Worm (Caenorhabditis elegans) whole organism, dauer: Measurements from ENCODE around the gene npp-3.

Experiments used
- unc-62 ChIP-seq: sonication (generic microtip); optimal IDR thresholded peaks from 2 replicates; lab custom pipeline; 2017; ENCODE audit warnings: missing biosample characterization, missing genetic modification reagents, missing genetic modification characterization

The npp-3 gene

ce11 chrII:11890596-11890995 is 16.0 kb upstream of the npp-3 start:
- no peak for TF ChIP-seq unc-62 (GFP tag; lab: Kevin White, UChicago)

- no peak for TF ChIP-seq unc-62 (GFP tag; lab: Kevin White, UChicago)
Observed at ce11 chrII:11889420-11890075, 15.0 kb upstream of the npp-3 start.

- no peak for TF ChIP-seq unc-62 (GFP tag; lab: Kevin White, UChicago)
Observed at ce11 chrII:11888150-11888549, 13.6 kb upstream of the npp-3 start.

- TF ChIP-seq unc-62 (GFP tag; lab: Kevin White, UChicago): no peak
Observed at ce11 chrII:11887724-11888123, 13.1 kb upstream of the npp-3 start.

- TF ChIP-seq unc-62 (GFP tag; lab: Kevin White, UChicago): no peak
Observed at ce11 chrII:11883648-11884047, 9.1 kb upstream of the npp-3 start, which contains the start of gene ZK930.6. Gene ZK930.6, plus strand, starts transcription at chrII:11883948.

- no peak for TF ChIP-seq unc-62 (GFP tag; lab: Kevin White, UChicago)
Observed at ce11 chrII:11880456-11881353, 6.1 kb upstream of the npp-3 start.

ce11 chrII:11879784-11880183 is 5.2 kb upstream of the npp-3 start:
- no peak for TF ChIP-seq unc-62 (GFP tag; lab: Kevin White, UChicago)

ce11 chrII:11868893-11869292 is 5.7 kb downstream of the npp-3 start:
- TF ChIP-seq unc-62 (GFP tag; lab: Kevin White, UChicago): no peak

- TF ChIP-seq unc-62 (GFP tag; lab: Kevin White, UChicago): no peak
Observed at ce11 chrII:11868234-11868633, 6.4 kb downstream of the npp-3 start, which contains the start of gene col-84. Gene col-84, plus strand, starts transcription at chrII:11868534.

ce11 chrII:11865644-11866043 is 8.9 kb downstream of the npp-3 start, which contains the start of gene K12D12.4:
Gene K12D12.4, minus strand, starts transcription at chrII:11865744.
- no peak for TF ChIP-seq unc-62 (GFP tag; lab: Kevin White, UChicago)

- no peak for TF ChIP-seq unc-62 (GFP tag; lab: Kevin White, UChicago)
Observed at ce11 chrII:11860623-11861079, 13.9 kb downstream of the npp-3 start, which contains the start of gene K12D12.5. Gene K12D12.5, plus strand, starts transcription at chrII:11861029.

ce11 chrII:11859833-11860232 is 14.8 kb downstream of the npp-3 start:
- TF ChIP-seq unc-62 (GFP tag; lab: Kevin White, UChicago): no peak

ce11 chrII:11856361-11856760 is 18.2 kb downstream of the npp-3 start, which contains the start of gene clh-1:
Gene clh-1, minus strand, starts transcription at chrII:11856461.
- TF ChIP-seq unc-62 (GFP tag; lab: Kevin White, UChicago): no peak

ce11 chrII:11854749-11855148 is 19.8 kb downstream of the npp-3 start:
- no peak for TF ChIP-seq unc-62 (GFP tag; lab: Kevin White, UChicago)

ce11 chrII:11853108-11853507 is 21.5 kb downstream of the npp-3 start:
- no peak for TF ChIP-seq unc-62 (GFP tag; lab: Kevin White, UChicago)
